Worm (Caenorhabditis elegans) whole organism, L4 larva: ENCODE measurements around the gene ubc-13.
"Not testable (repeated sequence)": the region's sequence is repeated elsewhere in the genome, so short reads cannot be mapped to it uniquely, and the experiment has no call there.

Source experiments
- ceh-20 ChIP-seq: fragments of 200-800 bp; sonication (Bioruptor generic); IDR thresholded peaks from 2 replicates; pipeline ENCODE4 v1.3.6; 2022; ENCODE audit warnings: missing genetic modification reagents, missing genetic modification characterization, missing compliant biosample characterization
- daf-12 ChIP-seq: fragments of 150-350 bp; optimal IDR thresholded peaks from 2 replicates; lab custom pipeline; 2014; ENCODE audit warnings: missing biosample characterization, missing genetic modification reagents, missing genetic modification characterization
- lin-15B ChIP-seq: fragments of 150-350 bp; sonication (generic microtip); optimal IDR thresholded peaks from 3 replicates; lab custom pipeline; 2014; ENCODE audit warnings: missing biosample characterization, missing genetic modification characterization
- mdl-1 ChIP-seq, 2 experiments: fragments of 150-350 bp in 1 of 2; sonication (generic microtip) in 1 of 2; optimal IDR thresholded peaks; 2 replicates each; lab custom pipeline; 2014 to 2017; ENCODE audit warnings: missing biosample characterization in 2 of 2, missing genetic modification characterization in 2 of 2
- nhr-11 ChIP-seq: fragments of 150-350 bp; optimal IDR thresholded peaks from 2 replicates; lab custom pipeline; 2014; ENCODE audit warnings: missing biosample characterization, missing genetic modification characterization
- nhr-76 ChIP-seq: fragments of 150-350 bp; optimal IDR thresholded peaks from 2 replicates; lab custom pipeline; 2014; ENCODE audit warnings: missing biosample characterization, missing genetic modification characterization
- snpc-1.2 ChIP-seq: fragments of 200-800 bp; sonication (Bioruptor generic); IDR thresholded peaks from 2 replicates; pipeline ENCODE4 v1.3.6; 2022; ENCODE audit warnings: missing genetic modification reagents, missing genetic modification characterization, missing compliant biosample characterization
- ztf-11 ChIP-seq: fragments of 150-350 bp; optimal IDR thresholded peaks from 2 replicates; lab custom pipeline; 2014; ENCODE audit warnings: missing biosample characterization, missing genetic modification characterization

DNA sequence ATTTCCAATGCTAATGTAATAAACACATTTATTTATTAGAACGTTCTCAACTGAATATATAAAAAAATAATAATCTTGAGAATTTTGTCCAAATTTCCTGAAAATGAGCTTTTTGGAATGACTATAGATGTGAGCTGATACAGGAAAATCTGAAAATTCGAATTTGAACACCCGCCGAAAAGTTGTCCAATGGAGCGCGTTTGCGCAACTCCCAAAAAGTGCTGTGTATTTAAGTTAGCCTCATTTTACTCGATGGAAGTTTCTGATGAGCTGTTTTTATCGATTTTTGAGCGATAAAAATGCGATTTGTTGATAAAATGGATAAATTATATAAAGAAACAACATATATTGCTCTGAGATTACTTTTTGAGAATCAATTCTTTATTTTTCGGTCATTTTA is 23.5 kb downstream of the ubc-13 start:
- TF ChIP-seq daf-12 (tag; lab: Kevin White, UChicago); nhr-76 (tag; lab: Kevin White, UChicago); snpc-1.2 (GFP tag; lab: Robert Waterston, UW); ztf-11 (tag; lab: Kevin White, UChicago); nhr-11 (tag; lab: Kevin White, UChicago); ceh-20 (GFP tag; lab: Robert Waterston, UW); lin-15B (tag; lab: Kevin White, UChicago); mdl-1 (tag; optimal IDR thresholded peaks at IDR 0.05; lab: Kevin White, UChicago): not testable (repeated sequence)
